Worm (Caenorhabditis elegans) whole organism, midembryonic: ENCODE results near the gene C50C3.1.

Experiments used
- T22C8.4 ChIP-seq: fragments of 200-800 bp; sonication (Bioruptor generic); IDR thresholded peaks from 2 replicates; pipeline ENCODE4 v1.3.6; 2022; ENCODE audit warnings: missing genetic modification characterization, missing compliant biosample characterization
- ref-1 ChIP-seq: fragments of 200-800 bp; sonication (Bioruptor generic); conservative IDR thresholded peaks from 2 replicates; pipeline ENCODE4 v1.3.6; 2022; ENCODE audit warnings: missing genetic modification reagents, missing genetic modification characterization, missing compliant biosample characterization
- ztf-23 ChIP-seq: fragments of 200-800 bp; sonication (Bioruptor generic); IDR thresholded peaks from 2 replicates; pipeline ENCODE4 v1.3.6; 2022; ENCODE audit warnings: missing genetic modification reagents, missing genetic modification characterization, missing compliant biosample characterization

ce11 chrIII:8201760-8202159 is 10.0 kb downstream of the C50C3.1 start:
- TF ChIP-seq T22C8.4 (GFP tag; lab: Robert Waterston, UW) (no peak), ztf-23 (no peak), ref-1 (GFP tag; lab: Robert Waterston, UW) (no peak)
